Worm (Caenorhabditis elegans) whole organism, late embryonic: ENCODE data around the gene meg-1.

ENCODE experiments used
- ceh-45 ChIP-seq: fragments of 200-800 bp; sonication (Bioruptor generic); IDR thresholded peaks from 2 replicates; pipeline ENCODE4 v1.3.6; 2022; ENCODE audit warnings: missing genetic modification reagents, missing genetic modification characterization, missing compliant biosample characterization
- dve-1 ChIP-seq: sonication (generic microtip); optimal IDR thresholded peaks from 2 replicates; lab custom pipeline; 2017; ENCODE audit warnings: antibody characterized with exemption, mild to moderate bottlenecking, missing genetic modification characterization, missing compliant biosample characterization
- elt-2 ChIP-seq: sonication (generic microtip); optimal IDR thresholded peaks from 2 replicates; lab custom pipeline; 2016; ENCODE audit warnings: missing genetic modification reagents, missing genetic modification characterization, missing compliant biosample characterization
- fkh-10 ChIP-seq: fragments of 150-350 bp; optimal IDR thresholded peaks from 2 replicates; lab custom pipeline; 2014; ENCODE audit warnings: missing biosample characterization, missing genetic modification reagents, missing genetic modification characterization
- hlh-13 ChIP-seq: fragments of 200-800 bp; sonication (Bioruptor generic); optimal IDR thresholded peaks from 2 replicates; lab custom pipeline; 2018; ENCODE audit warnings: mild to moderate bottlenecking, missing genetic modification characterization, missing compliant biosample characterization
- nfya-1 ChIP-seq: sonication (generic microtip); optimal IDR thresholded peaks from 2 replicates; lab custom pipeline; 2017; ENCODE audit warnings: missing genetic modification characterization, mild to moderate bottlenecking, missing compliant biosample characterization, antibody characterized with exemption, moderate library complexity
- pha-2 ChIP-seq: sonication (generic microtip); optimal IDR thresholded peaks from 2 replicates; lab custom pipeline; 2017; ENCODE audit warnings: mild to moderate bottlenecking, missing genetic modification characterization, missing compliant biosample characterization

- TF ChIP-seq pha-2 (tag; lab: Kevin White, UChicago), result no peak
- TF ChIP-seq fkh-10, result no peak
- no peak for TF ChIP-seq dve-1 (tag; lab: Kevin White, UChicago)
- TF ChIP-seq elt-2 (tag; lab: Kevin White, UChicago), result no peak
- no peak for TF ChIP-seq hlh-13 (GFP tag; lab: Kevin White, UChicago)
- TF ChIP-seq nfya-1, result no peak
- no peak for TF ChIP-seq ceh-45 (GFP tag; lab: Robert Waterston, UW)
These were observed 29.9 kb upstream of the meg-1 start for ce11 chrX:13959383-13959782.
